Fruit fly (Drosophila melanogaster): ENCODE results near the gene LysP.

LysP gene

DNA sequence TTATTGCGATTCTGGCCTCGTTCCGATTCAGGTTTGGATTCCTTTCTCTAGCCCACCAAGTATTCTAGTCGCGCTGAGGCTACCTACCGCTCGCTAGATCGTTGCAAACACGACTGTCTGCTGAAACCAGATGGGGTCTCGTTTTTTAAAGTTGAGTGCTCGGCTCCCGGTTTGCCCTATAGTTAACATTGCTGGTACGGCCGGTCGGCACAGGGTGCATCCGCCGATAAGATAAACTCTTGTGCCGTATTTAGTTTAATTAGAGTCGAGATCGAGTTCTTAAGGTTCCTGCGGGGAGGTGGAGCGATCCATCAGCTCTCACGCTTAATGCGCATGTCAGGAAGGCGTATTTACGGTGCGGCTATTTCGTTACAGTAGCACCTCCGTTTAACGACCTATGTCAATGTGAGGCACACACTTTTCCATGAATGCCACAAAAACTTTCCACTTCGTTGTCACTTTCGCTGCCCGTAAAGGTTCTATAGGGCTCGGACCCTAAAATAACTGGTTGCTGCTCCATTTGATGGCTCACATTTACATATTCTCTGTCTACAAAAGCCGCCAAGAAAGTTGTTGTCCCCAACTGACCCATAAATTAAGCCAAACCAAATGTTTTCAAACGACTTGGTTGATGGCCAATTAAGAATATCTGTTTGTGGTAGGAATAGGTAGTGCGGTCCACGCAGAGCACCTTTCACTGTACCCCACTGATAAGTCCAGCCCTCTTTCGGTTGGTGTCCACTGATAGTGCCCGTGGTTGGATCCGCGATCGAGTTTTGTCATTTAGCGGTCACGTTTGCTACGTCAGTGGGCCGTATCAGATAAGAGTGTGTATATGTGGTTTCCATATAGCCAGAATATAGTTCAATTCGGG is 13.6 kb downstream of the LysP start, which contains the start of gene CG9119 (continued):
- TF ChIP-seq CG10274 (GFP tag; optimal IDR thresholded peaks at IDR 0.05) (peak; percentile 55), dm (GFP tag; optimal IDR thresholded peaks at IDR 0.05) (no peak), CG12769 (tag; optimal IDR thresholded peaks at IDR 0.05) (peak; percentile 63), ems (GFP tag; optimal IDR thresholded peaks at IDR 0.05) (peak; percentile 35), kay (GFP tag; optimal IDR thresholded peaks at IDR 0.05) (no peak), CG34422 (GFP tag; IDR thresholded peaks at IDR 0.05) (no peak), tap (tag; optimal IDR thresholded peaks at IDR 0.05) (peak; percentile 49), gem (tag; optimal IDR thresholded peaks at IDR 0.05) (peak; percentile 74), CG14441 (GFP tag; IDR thresholded peaks at IDR 0.05) (peak; percentile 51), CG6654 (GFP tag; optimal IDR thresholded peaks at IDR 0.05) (peak; percentile 32), Tbp (GFP tag; optimal IDR thresholded peaks at IDR 0.05) (no peak), CG8924 (tag; optimal IDR thresholded peaks at IDR 0.05) (peak; percentile 68), cwo (GFP tag; optimal IDR thresholded peaks at IDR 0.05) (peak; percentile 93), CG4424 (GFP tag; optimal IDR thresholded peaks at IDR 0.05) (peak; percentile 38), CG14965 (GFP tag; optimal IDR thresholded peaks at IDR 0.05; ENCODE audit: borderline replicate concordance) (no peak), gfzf (GFP tag; optimal IDR thresholded peaks at IDR 0.05) (no peak), jumu (GFP tag; optimal IDR thresholded peaks at IDR 0.05) (peak; percentile 50), Kr (GFP tag; optimal IDR thresholded peaks at IDR 0.05) (peak; percentile 25), CG12071 (GFP tag; optimal IDR thresholded peaks at IDR 0.05) (no peak), CG31224 (GFP tag; IDR thresholded peaks at IDR 0.05) (0 out of 2 replicates have a peak, but pooled peaks have one; percentile 13), ATbp (GFP tag; optimal IDR thresholded peaks at IDR 0.05) (peak; percentile 35), jigr1 (GFP tag; IDR thresholded peaks at IDR 0.05) (no peak), CG17802 (tag; optimal IDR thresholded peaks at IDR 0.05) (no peak), Xrp1 (GFP tag; IDR thresholded peaks at IDR 0.05) (0 out of 2 replicates have a peak, but pooled peaks have one; percentile 31), CG1529 (GFP tag; optimal IDR thresholded peaks at IDR 0.05) (peak; percentile 18), CG7357 (GFP tag; IDR thresholded peaks at IDR 0.05) (0 out of 3 replicates have a peak, but pooled peaks have one; percentile 36), CG15011 (GFP tag; optimal IDR thresholded peaks at IDR 0.05) (peak; percentile 66), lilli (GFP tag; optimal IDR thresholded peaks at IDR 0.05) (peak; percentile 72), D (optimal IDR thresholded peaks at IDR 0.05) (no peak), D (GFP tag; optimal IDR thresholded peaks at IDR 0.05) (peak; percentile 48), ap (GFP tag; IDR thresholded peaks at IDR 0.05) (no peak), CG7839 (tag; optimal IDR thresholded peaks at IDR 0.05) (peak; percentile 77), en (GFP tag; optimal IDR thresholded peaks at IDR 0.05) (no peak), CG31365 (tag; optimal IDR thresholded peaks at IDR 0.05) (peak; percentile 9), CG7928 (GFP tag; optimal IDR thresholded peaks at IDR 0.05) (peak; percentile 13), CG4854 (GFP tag; optimal IDR thresholded peaks at IDR 0.05) (no peak), zfh1 (GFP tag; IDR thresholded peaks at IDR 0.05) (peak; percentile 36; the same call in 1 of the 3 replicates), NC2α (GFP tag; optimal IDR thresholded peaks at IDR 0.05) (peak; percentile 21), CHES-1-like (GFP tag; optimal IDR thresholded peaks at IDR 0.05) (peak; percentile 71), CG9817 (tag; optimal IDR thresholded peaks at IDR 0.05) (peak; percentile 44), CG11723 (GFP tag; optimal IDR thresholded peaks at IDR 0.05) (peak; percentile 37), CG10543 (GFP tag; optimal IDR thresholded peaks at IDR 0.05) (peak; percentile 84), dysf (GFP tag; IDR thresholded peaks at IDR 0.05) (peak; percentile 70), Elba2 (GFP tag; optimal IDR thresholded peaks at IDR 0.05) (no peak), Max (GFP tag; optimal IDR thresholded peaks at IDR 0.05) (no peak), CG13775 (GFP tag; optimal IDR thresholded peaks at IDR 0.05) (peak; percentile 68), ac (GFP tag; optimal IDR thresholded peaks at IDR 0.05) (no peak), Sry-δ (GFP tag; optimal IDR thresholded peaks at IDR 0.05) (peak; percentile 24), fd102C (GFP tag; optimal IDR thresholded peaks at IDR 0.05) (no peak)
